Worm (Caenorhabditis elegans) whole organism, young adult: Measurements from ENCODE around the gene elo-9.

Experiments
- C06A6.2 ChIP-seq: fragments of 200-800 bp; sonication (Bioruptor generic); conservative IDR thresholded peaks from 2 replicates; pipeline ENCODE4 v1.3.6; 2022; ENCODE audit warnings: missing genetic modification characterization, missing compliant biosample characterization
- C17E4.6 ChIP-seq: fragments of 200-800 bp; sonication (Bioruptor generic); IDR thresholded peaks from 2 replicates; pipeline ENCODE4 v1.3.6; 2022; ENCODE audit warnings: missing genetic modification reagents, missing genetic modification characterization, missing compliant biosample characterization
- Y79H2A.3 ChIP-seq: fragments of 200-800 bp; sonication (Bioruptor generic); conservative IDR thresholded peaks from 2 replicates; pipeline ENCODE4 v1.3.6; 2022; ENCODE audit warnings: missing genetic modification reagents, missing genetic modification characterization, missing compliant biosample characterization
- aptf-3 ChIP-seq: fragments of 200-800 bp; sonication (Bioruptor generic); IDR thresholded peaks from 2 replicates; pipeline ENCODE4 v1.3.6; 2022; ENCODE audit warnings: missing genetic modification characterization, missing compliant biosample characterization
- bed-1 ChIP-seq: fragments of 200-800 bp; sonication (Bioruptor generic); IDR thresholded peaks from 2 replicates; pipeline ENCODE4 v1.3.6; 2022; ENCODE audit warnings: missing genetic modification reagents, missing genetic modification characterization, missing compliant biosample characterization
- ceh-91 ChIP-seq: fragments of 200-800 bp; sonication (Bioruptor generic); IDR thresholded peaks from 2 replicates; pipeline ENCODE4 v1.3.6; 2022; ENCODE audit warnings: missing genetic modification reagents, missing genetic modification characterization, missing compliant biosample characterization
- dox-1 ChIP-seq: fragments of 200-800 bp; sonication (Bioruptor generic); IDR thresholded peaks from 2 replicates; pipeline ENCODE4 v1.3.6; 2022; ENCODE audit warnings: missing genetic modification reagents, missing genetic modification characterization, missing compliant biosample characterization
- dpff-1 ChIP-seq: sonication (generic microtip); optimal IDR thresholded peaks from 2 replicates; lab custom pipeline; 2017; ENCODE audit warnings: mild to moderate bottlenecking, missing genetic modification characterization, missing compliant biosample characterization
- egl-18 ChIP-seq: fragments of 200-800 bp; sonication (Bioruptor generic); IDR thresholded peaks from 2 replicates; pipeline ENCODE4 v1.3.6; 2022; ENCODE audit warnings: missing genetic modification reagents, missing genetic modification characterization, missing compliant biosample characterization
- egl-44 ChIP-seq: fragments of 200-800 bp; sonication (Bioruptor generic); IDR thresholded peaks from 2 replicates; pipeline ENCODE4 v1.3.6; 2022; ENCODE audit warnings: missing genetic modification reagents, missing genetic modification characterization, missing compliant biosample characterization
- egrh-3 ChIP-seq: fragments of 200-800 bp; sonication (Bioruptor generic); IDR thresholded peaks from 2 replicates; pipeline ENCODE4 v1.3.6; 2022; ENCODE audit warnings: missing genetic modification reagents, missing genetic modification characterization, missing compliant biosample characterization
- ets-4 ChIP-seq: fragments of 200-800 bp; sonication (Bioruptor generic); optimal IDR thresholded peaks from 2 replicates; lab custom pipeline; 2018; ENCODE audit warnings: mild to moderate bottlenecking, missing genetic modification characterization, missing compliant biosample characterization
- hlh-12 ChIP-seq: sonication (generic microtip); optimal IDR thresholded peaks from 2 replicates; lab custom pipeline; 2016; ENCODE audit warnings: missing genetic modification characterization, missing compliant biosample characterization
- lin-26 ChIP-seq: fragments of 200-800 bp; sonication (Bioruptor generic); IDR thresholded peaks from 2 replicates; pipeline ENCODE4 v1.3.6; 2022; ENCODE audit warnings: missing genetic modification reagents, missing genetic modification characterization, missing compliant biosample characterization
- madf-10 ChIP-seq: sonication (generic microtip); optimal IDR thresholded peaks from 2 replicates; lab custom pipeline; 2016; ENCODE audit warnings: mild to moderate bottlenecking, missing genetic modification characterization, missing compliant biosample characterization
- mcd-1 ChIP-seq: fragments of 200-800 bp; sonication (Bioruptor generic); IDR thresholded peaks from 2 replicates; pipeline ENCODE4 v1.3.6; 2022; ENCODE audit warnings: missing genetic modification reagents, missing genetic modification characterization, missing compliant biosample characterization
- mes-4 ChIP-seq: sonication (generic microtip); optimal IDR thresholded peaks from 2 replicates; lab custom pipeline; 2016; ENCODE audit warnings: missing genotype, missing genetic modification characterization, missing compliant biosample characterization
- mxl-1 ChIP-seq: sonication (generic microtip); optimal IDR thresholded peaks from 2 replicates; lab custom pipeline; 2016; ENCODE audit warnings: missing genetic modification characterization, missing compliant biosample characterization
- nfya-2 ChIP-seq: fragments of 200-800 bp; sonication (Bioruptor generic); IDR thresholded peaks from 2 replicates; pipeline ENCODE4 v1.3.6; 2022; ENCODE audit warnings: missing genetic modification reagents, missing genetic modification characterization, missing compliant biosample characterization
- nfyb-1 ChIP-seq: fragments of 200-800 bp; sonication (Bioruptor generic); IDR thresholded peaks from 2 replicates; pipeline ENCODE4 v1.3.6; 2022; ENCODE audit warnings: missing genetic modification reagents, missing genetic modification characterization, missing compliant biosample characterization
- nhr-179 ChIP-seq: sonication (generic microtip); optimal IDR thresholded peaks from 2 replicates; lab custom pipeline; 2016; ENCODE audit warnings: mild to moderate bottlenecking, missing genetic modification characterization, missing compliant biosample characterization
- nhr-80 ChIP-seq: sonication (generic microtip); optimal IDR thresholded peaks from 2 replicates; lab custom pipeline; 2016; ENCODE audit warnings: missing genetic modification characterization, missing compliant biosample characterization
- sdz-38 ChIP-seq: sonication (generic microtip); optimal IDR thresholded peaks from 2 replicates; lab custom pipeline; 2016; ENCODE audit warnings: missing genotype, missing genetic modification characterization, missing compliant biosample characterization
- snpc-3.4 ChIP-seq: sonication (generic microtip); optimal IDR thresholded peaks from 2 replicates; lab custom pipeline; 2017; ENCODE audit warnings: missing genetic modification characterization, mild to moderate bottlenecking, missing compliant biosample characterization, antibody characterized with exemption, moderate library complexity, missing genotype, missing genetic modification reagents
- snpc-4 ChIP-seq, 5 experiments: fragments of 150-350 bp in 1 of 5; sonication (generic microtip) in 4 of 5; optimal IDR thresholded peaks; 2 replicates each; lab custom pipeline; 2014 to 2018; ENCODE audit warnings: missing genetic modification characterization in 5 of 5, missing biosample characterization in 3 of 5, antibody characterized with exemption in 2 of 5, mild to moderate bottlenecking in 2 of 5, missing compliant biosample characterization in 2 of 5, missing genotype in 2 of 5, moderate library complexity in 2 of 5, missing genetic modification reagents in 1 of 5
- zfh-2 ChIP-seq: fragments of 200-800 bp; sonication (Bioruptor generic); conservative IDR thresholded peaks from 2 replicates; pipeline ENCODE4 v1.3.6; 2022; ENCODE audit warnings: missing genetic modification reagents, missing genetic modification characterization, missing compliant biosample characterization
- zim-3 ChIP-seq: sonication (generic microtip); optimal IDR thresholded peaks from 2 replicates; lab custom pipeline; 2017; ENCODE audit warnings: mild to moderate bottlenecking, missing genetic modification characterization, moderate library complexity, missing compliant biosample characterization
- ztf-26 ChIP-seq: sonication (generic microtip); optimal IDR thresholded peaks from 2 replicates; lab custom pipeline; 2017; ENCODE audit warnings: missing genetic modification characterization, missing compliant biosample characterization
- ztf-28 ChIP-seq: fragments of 200-800 bp; sonication (Bioruptor generic); IDR thresholded peaks from 2 replicates; pipeline ENCODE4 v1.3.6; 2022; ENCODE audit warnings: missing genetic modification reagents, missing genetic modification characterization, missing compliant biosample characterization

Gene elo-9

ce11 chrII:14959273-14959672, 4.6 kb downstream of the elo-9 start:
- TF ChIP-seq nhr-80 (tag; lab: Kevin White, UChicago) (peak; percentile 31), mxl-1 (tag; lab: Kevin White, UChicago) (no peak)

- no peak for TF ChIP-seq mes-4 (tag; lab: Kevin White, UChicago)
- no peak for TF ChIP-seq snpc-3.4 (tag; lab: Kevin White, UChicago)
- TF ChIP-seq C17E4.6 = no peak
These were observed 5.8 kb downstream of the elo-9 start, which contains the start of gene Y53F4B.1 for ce11 chrII:14958113-14958512. Gene Y53F4B.1 (minus strand): TSS chrII:14958213.

- TF ChIP-seq C06A6.2 (GFP tag; lab: Robert Waterston, UW) (no peak), egl-44 (GFP tag; lab: Robert Waterston, UW) (no peak), madf-10 (no peak), nfyb-1 (no peak), ceh-91 (GFP tag; lab: Robert Waterston, UW) (no peak), dox-1 (GFP tag; lab: Robert Waterston, UW) (no peak)
- TF ChIP-seq, all 124 proteins: peak for 0
These were observed 11.3 kb downstream of the elo-9 start for ce11 chrII:14952464-14953064.

- TF ChIP-seq nhr-179 (tag; lab: Kevin White, UChicago) (no peak), zfh-2 (0 out of 2 replicates have a peak, but pooled peaks have one; percentile 20)
These were observed 17.4 kb downstream of the elo-9 start for ce11 chrII:14946545-14946944.

ce11 chrII:14945518-14945917, 18.4 kb downstream of the elo-9 start:
- TF ChIP-seq lin-26 (GFP tag; lab: Robert Waterston, UW) = no peak
- no peak for TF ChIP-seq aptf-3 (GFP tag; lab: Robert Waterston, UW)
- TF ChIP-seq Y79H2A.3 (GFP tag; lab: Robert Waterston, UW) = no peak
- no peak for TF ChIP-seq dpff-1 (tag; lab: Kevin White, UChicago)
- no peak for TF ChIP-seq ztf-26 (tag; lab: Kevin White, UChicago)
- no peak for TF ChIP-seq mcd-1
- TF ChIP-seq snpc-4 (GFP tag; optimal IDR thresholded peaks at IDR 0.05; lab: Kevin White, UChicago) = peak; percentile 50
- TF ChIP-seq snpc-4 (tag; optimal IDR thresholded peaks at IDR 0.05; lab: Kevin White, UChicago) = peak; percentile 56 to 79 (median 68)
- TF ChIP-seq bed-1 (GFP tag; lab: Robert Waterston, UW) = no peak
- TF ChIP-seq, all 124 proteins: peak for 1

ce11 chrII:14940980-14941379, 22.9 kb downstream of the elo-9 start:
- TF ChIP-seq Y79H2A.3 (GFP tag; lab: Robert Waterston, UW) (no peak), egl-18 (no peak), egrh-3 (GFP tag; lab: Robert Waterston, UW) (no peak), mcd-1 (no peak), dox-1 (GFP tag; lab: Robert Waterston, UW) (no peak), ztf-28 (GFP tag; lab: Robert Waterston, UW) (no peak), nfya-2 (no peak), nfyb-1 (no peak), sdz-38 (tag; lab: Kevin White, UChicago) (no peak), hlh-12 (no peak), zim-3 (tag; lab: Kevin White, UChicago) (no peak), ets-4 (GFP tag; lab: Kevin White, UChicago) (no peak)
- TF ChIP-seq, all 124 proteins: peak for 0
